Fruit fly (Drosophila melanogaster): Measurements from ENCODE around the gene Cul3.

dm6 chr2L:15284700-15285099, 12.9 kb upstream of the Cul3 start, which contains the start of gene CG15263:
- TF ChIP-seq CG8478 (optimal IDR thresholded peaks at IDR 0.05), result no peak
- no peak for TF ChIP-seq CTCF (optimal IDR thresholded peaks at IDR 0.05)
